Fruit fly (Drosophila melanogaster) Kc167 (cell line): ENCODE results near the gene CG3436.

Experiments
- Myc ChIP-seq: fragments of >200 bp; optimal IDR thresholded peaks from 2 replicates; lab custom pipeline; 2017; ENCODE audit warnings: missing external identifiers
- Sin3A ChIP-seq: fragments of >200 bp; optimal IDR thresholded peaks from 2 replicates; lab custom pipeline; 2018; ENCODE audit warnings: missing external identifiers
- psq ChIP-seq: fragments of >200 bp; optimal IDR thresholded peaks from 2 replicates; lab custom pipeline; 2017; ENCODE audit warnings: missing external identifiers
- ttk ChIP-seq: sonication (Bioruptor generic); optimal IDR thresholded peaks from 2 replicates; lab custom pipeline; 2017; ENCODE audit warnings: missing external identifiers

DNA sequence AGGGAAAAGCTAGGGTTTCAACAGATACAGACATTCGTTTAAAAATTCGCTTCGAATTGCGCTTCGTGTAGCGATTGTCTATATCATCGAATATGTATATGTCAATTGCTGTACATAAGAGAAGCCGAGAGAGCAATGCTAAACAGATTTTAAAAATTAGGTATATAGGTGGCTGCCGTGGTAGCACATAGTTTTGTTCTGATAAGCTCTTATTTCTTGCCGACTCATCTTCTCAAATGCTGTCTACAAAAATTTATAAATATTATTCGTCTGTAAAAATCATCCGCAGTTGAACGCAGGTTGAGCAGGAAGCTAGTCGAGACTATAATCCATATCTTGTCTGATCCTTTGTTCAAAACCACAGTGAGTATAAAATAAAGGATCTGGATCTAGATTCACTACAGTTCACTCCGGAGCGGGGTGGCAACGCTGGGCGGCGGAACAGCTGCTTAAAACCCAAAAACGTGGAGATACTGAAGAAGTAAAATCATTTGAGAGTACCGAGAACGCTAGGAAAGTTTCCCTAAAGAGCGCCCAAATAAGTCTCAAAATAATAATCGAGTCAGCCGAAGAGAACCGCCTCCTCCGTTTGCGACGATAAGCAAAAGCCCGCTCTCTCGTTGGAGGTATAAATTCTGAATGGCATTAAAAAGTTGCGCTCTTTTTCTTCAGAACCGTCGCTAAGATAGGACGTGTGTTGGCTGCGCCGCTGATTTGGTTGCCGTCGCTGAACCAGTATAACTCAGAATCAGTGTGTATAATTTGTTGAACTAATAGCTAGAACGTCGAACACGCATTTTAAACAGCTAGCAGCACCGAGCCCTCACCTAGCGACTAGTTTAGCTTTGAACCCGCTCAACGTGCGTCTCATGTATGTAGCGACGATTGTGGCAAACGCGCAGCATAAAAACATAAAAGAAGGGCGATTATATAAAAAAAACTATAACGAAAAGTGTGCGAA lies 48.1 kb upstream of the CG3436 start:
- TF ChIP-seq ttk: no peak
- TF ChIP-seq psq (lab: Kevin White, UChicago): no peak
- TF ChIP-seq Sin3A (lab: Kevin White, UChicago): no peak
- no peak for TF ChIP-seq Myc
